Worm (Caenorhabditis elegans): Measurements from ENCODE around the gene stip-1.
A peak's percentile ranks its signal among the peaks of the same experiment; 100 is the strongest.

stip-1 gene

ce11 chrII:10303663-10304115 is 46.1 kb downstream of the stip-1 start, which contains the start of gene vha-9:
vha-9 (minus strand) TSS chrII:10303713.
- TF ChIP-seq gei-8 (GFP tag; optimal IDR thresholded peaks at IDR 0.05) = no peak
- 0 out of 2 replicates have a peak, but pooled peaks have one; percentile 46 for TF ChIP-seq pha-4 (GFP tag; IDR thresholded peaks at IDR 0.05)
- TF ChIP-seq pha-4 (tag; optimal IDR thresholded peaks at IDR 0.05) = no peak
- no peak for TF ChIP-seq egl-43 (GFP tag; IDR thresholded peaks at IDR 0.05)
- TF ChIP-seq zfp-3 (GFP tag; conservative IDR thresholded peaks at IDR 0.05) = no peak
- TF ChIP-seq nhr-11 (tag; optimal IDR thresholded peaks at IDR 0.05) = no peak
- TF ChIP-seq php-3 (GFP tag; IDR thresholded peaks at IDR 0.05) = no peak
- TF ChIP-seq mdl-1 (tag; optimal IDR thresholded peaks at IDR 0.05) = peak in 1 of 2 experiments; percentile 2
- TF ChIP-seq hlh-30 (tag; optimal IDR thresholded peaks at IDR 0.05; ENCODE audit: insufficient read depth) = peak; percentile 64
- no peak for TF ChIP-seq unc-130 (GFP tag; optimal IDR thresholded peaks at IDR 0.05)
- no peak for TF ChIP-seq zip-2 (tag; optimal IDR thresholded peaks at IDR 0.05)
- TF ChIP-seq mep-1 (tag; optimal IDR thresholded peaks at IDR 0.05) = no peak
- no peak for TF ChIP-seq tag-97 (GFP tag; IDR thresholded peaks at IDR 0.05)
- TF ChIP-seq nhr-42 (GFP tag; IDR thresholded peaks at IDR 0.05) = peak; percentile 56; the same call in 1 of the 2 replicates
- peak; percentile 65 for TF ChIP-seq lin-38 (GFP tag; IDR thresholded peaks at IDR 0.05)
- TF ChIP-seq F26F4.8 (GFP tag; conservative IDR thresholded peaks at IDR 0.05) = no peak
- TF ChIP-seq F10B5.3 (tag; optimal IDR thresholded peaks at IDR 0.05) = no peak
- peak; percentile 53 for TF ChIP-seq nhr-77 (tag; optimal IDR thresholded peaks at IDR 0.05)
- peak; percentile 78 for TF ChIP-seq dpl-1 (GFP tag; optimal IDR thresholded peaks at IDR 0.05)
- no peak for TF ChIP-seq ZK337.2 (GFP tag; IDR thresholded peaks at IDR 0.05)
- TF ChIP-seq lim-7 (GFP tag; IDR thresholded peaks at IDR 0.05) = no peak
- no peak for TF ChIP-seq nhr-48 (tag; optimal IDR thresholded peaks at IDR 0.05)
- peak; percentile 59 for TF ChIP-seq lin-13 (GFP tag; optimal IDR thresholded peaks at IDR 0.05)
- TF ChIP-seq fkh-10 (GFP tag; optimal IDR thresholded peaks at IDR 0.05) = peak; percentile 33
- no peak for TF ChIP-seq unc-39 (tag; optimal IDR thresholded peaks at IDR 0.05)
- no peak for TF ChIP-seq nhr-6 (tag; optimal IDR thresholded peaks at IDR 0.05)
- no peak for TF ChIP-seq daf-12 (tag; optimal IDR thresholded peaks at IDR 0.05)
- no peak for TF ChIP-seq Y48G9A.11 (GFP tag; IDR thresholded peaks at IDR 0.05)
- TF ChIP-seq rbr-2 (tag; optimal IDR thresholded peaks at IDR 0.05) = peak; percentile 51
- no peak for TF ChIP-seq daf-16 (GFP tag; optimal IDR thresholded peaks at IDR 0.05)
- TF ChIP-seq daf-16 (tag; optimal IDR thresholded peaks at IDR 0.05) = peak; percentile 56
- TF ChIP-seq unc-62 (GFP tag; optimal IDR thresholded peaks at IDR 0.05 in 1 of 2) = peak in 1 of 2 experiments; percentile 15
- TF ChIP-seq unc-62 (tag; optimal IDR thresholded peaks at IDR 0.05) = no peak
- no peak for TF ChIP-seq dmd-9 (GFP tag; IDR thresholded peaks at IDR 0.05)
- no peak for TF ChIP-seq nhr-76 (tag; optimal IDR thresholded peaks at IDR 0.05)
- TF ChIP-seq pqm-1 (tag; optimal IDR thresholded peaks at IDR 0.05) = peak; percentile 41
- TF ChIP-seq ceh-82 (tag; optimal IDR thresholded peaks at IDR 0.05) = no peak
- TF ChIP-seq mxl-3 (GFP tag; optimal IDR thresholded peaks at IDR 0.05) = no peak
- TF ChIP-seq arid-1 (GFP tag; conservative IDR thresholded peaks at IDR 0.05) = 0 out of 2 replicates have a peak, but pooled peaks have one; percentile 35
- TF ChIP-seq aly-2 (tag; optimal IDR thresholded peaks at IDR 0.05) = no peak
- TF ChIP-seq lsy-2 (tag; optimal IDR thresholded peaks at IDR 0.05) = peak in 1 of 2 experiments; percentile 37
- TF ChIP-seq D1046.2 (GFP tag; IDR thresholded peaks at IDR 0.05) = no peak
- no peak for TF ChIP-seq saeg-2 (GFP tag; IDR thresholded peaks at IDR 0.05)
- TF ChIP-seq nhr-28 (tag; optimal IDR thresholded peaks at IDR 0.05) = peak; percentile 62
- TF ChIP-seq T26A8.4 (GFP tag; IDR thresholded peaks at IDR 0.05) = 0 out of 2 replicates have a peak, but pooled peaks have one; percentile 26
- no peak for TF ChIP-seq nhr-25 (tag; optimal IDR thresholded peaks at IDR 0.05; ENCODE audit: borderline replicate concordance, insufficient read depth)
- TF ChIP-seq hif-1 (tag; optimal IDR thresholded peaks at IDR 0.05) = peak in 1 of 2 experiments; percentile 54
- no peak for TF ChIP-seq dmd-8 (GFP tag; IDR thresholded peaks at IDR 0.05)
- TF ChIP-seq mes-2 (tag; optimal IDR thresholded peaks at IDR 0.05; ENCODE audit: poor library complexity, severe bottlenecking) = peak; percentile 89
- no peak for TF ChIP-seq lin-29 (GFP tag; IDR thresholded peaks at IDR 0.05)
- TF ChIP-seq ama-1 (optimal IDR thresholded peaks at IDR 0.05) = peak; percentile 63
- TF ChIP-seq hlh-11 (tag; optimal IDR thresholded peaks at IDR 0.05) = peak; percentile 62

All from whole organism, L4 larva.